Worm (Caenorhabditis elegans) whole organism, L4 larva: Measurements from ENCODE around the gene lgc-20.

Experiments used
- D1046.2 ChIP-seq: fragments of 200-800 bp; sonication (Bioruptor generic); IDR thresholded peaks from 2 replicates; pipeline ENCODE4 v1.3.6; 2022; ENCODE audit warnings: missing genetic modification characterization, missing compliant biosample characterization
- F10B5.3 ChIP-seq: sonication (generic microtip); optimal IDR thresholded peaks from 2 replicates; lab custom pipeline; 2016; ENCODE audit warnings: mild to moderate bottlenecking, missing genetic modification characterization, missing compliant biosample characterization
- T20F7.1 ChIP-seq: fragments of 200-800 bp; sonication (Bioruptor generic); optimal IDR thresholded peaks from 2 replicates; lab custom pipeline; 2018; ENCODE audit warnings: mild to moderate bottlenecking, missing genetic modification characterization, missing compliant biosample characterization
- T26A8.4 ChIP-seq: fragments of 200-800 bp; sonication (Bioruptor generic); IDR thresholded peaks from 2 replicates; pipeline ENCODE4 v1.3.6; 2022; ENCODE audit warnings: missing genetic modification characterization, missing compliant biosample characterization
- Y105C5A.15 ChIP-seq: fragments of 200-800 bp; sonication (Bioruptor generic); IDR thresholded peaks from 2 replicates; pipeline ENCODE4 v1.3.6; 2022; ENCODE audit warnings: missing genetic modification characterization, missing compliant biosample characterization
- ZK546.5 ChIP-seq, 2 experiments: sonication (generic microtip); optimal IDR thresholded peaks; 2 replicates each; lab custom pipeline; 2017; ENCODE audit warnings: missing biosample characterization in 2 of 2, missing genetic modification characterization in 2 of 2
- ceh-28 ChIP-seq: fragments of 150-350 bp; optimal IDR thresholded peaks from 2 replicates; lab custom pipeline; 2014; ENCODE audit warnings: missing biosample characterization, missing genetic modification reagents, missing genetic modification characterization
- ceh-32 ChIP-seq: sonication (generic microtip); optimal IDR thresholded peaks from 2 replicates; lab custom pipeline; 2016; ENCODE audit warnings: mild to moderate bottlenecking, missing genetic modification characterization, missing compliant biosample characterization; ENCODE audit not compliant: poor library complexity
- ceh-44 ChIP-seq: fragments of 200-800 bp; sonication (Bioruptor generic); IDR thresholded peaks from 2 replicates; pipeline ENCODE4 v1.3.6; 2022; ENCODE audit warnings: missing genetic modification reagents, missing genetic modification characterization, missing compliant biosample characterization
- daf-12 ChIP-seq: fragments of 150-350 bp; optimal IDR thresholded peaks from 2 replicates; lab custom pipeline; 2014; ENCODE audit warnings: missing biosample characterization, missing genetic modification reagents, missing genetic modification characterization
- daf-16 ChIP-seq, 3 experiments: sonication (generic microtip); optimal IDR thresholded peaks; 2 replicates each; lab custom pipeline; 2016 to 2017; ENCODE audit warnings: missing genetic modification characterization in 3 of 3, missing genetic modification reagents in 3 of 3, mild to moderate bottlenecking in 2 of 3, missing compliant biosample characterization in 2 of 3, missing biosample characterization in 1 of 3, moderate library complexity in 1 of 3
- daf-8 ChIP-seq: fragments of 200-800 bp; sonication (Bioruptor generic); IDR thresholded peaks from 2 replicates; pipeline ENCODE4 v1.3.6; 2022; ENCODE audit warnings: missing genetic modification characterization, missing compliant biosample characterization
- dmd-6 ChIP-seq: fragments of 200-800 bp; sonication (Bioruptor generic); IDR thresholded peaks from 2 replicates; pipeline ENCODE4 v1.3.6; 2022; ENCODE audit warnings: missing genetic modification reagents, missing genetic modification characterization, missing compliant biosample characterization
- dmd-8 ChIP-seq: fragments of 200-800 bp; sonication (Bioruptor generic); IDR thresholded peaks from 2 replicates; pipeline ENCODE4 v1.3.6; 2022; ENCODE audit warnings: missing genetic modification characterization, missing compliant biosample characterization
- dmd-9 ChIP-seq: fragments of 200-800 bp; sonication (Bioruptor generic); IDR thresholded peaks from 2 replicates; pipeline ENCODE4 v1.3.6; 2022; ENCODE audit warnings: missing genetic modification reagents, missing genetic modification characterization, missing compliant biosample characterization
- dpl-1 ChIP-seq: fragments of 150-350 bp; optimal IDR thresholded peaks from 2 replicates; lab custom pipeline; 2014; ENCODE audit warnings: missing biosample characterization, missing genetic modification reagents, missing genetic modification characterization
- duxl-1 ChIP-seq: sonication (generic microtip); optimal IDR thresholded peaks from 2 replicates; lab custom pipeline; 2016; ENCODE audit warnings: mild to moderate bottlenecking, missing genetic modification characterization, moderate library complexity, missing compliant biosample characterization; ENCODE audit not compliant: poor library complexity
- dve-1 ChIP-seq: sonication (generic microtip); optimal IDR thresholded peaks from 2 replicates; lab custom pipeline; 2017; ENCODE audit warnings: antibody characterized with exemption, mild to moderate bottlenecking, missing genetic modification characterization, missing compliant biosample characterization; ENCODE audit not compliant: insufficient read depth
- egl-43 ChIP-seq: fragments of 200-800 bp; sonication (Bioruptor generic); IDR thresholded peaks from 2 replicates; pipeline ENCODE4 v1.3.6; 2022; ENCODE audit warnings: missing genetic modification reagents, missing genetic modification characterization, missing compliant biosample characterization
- fos-1 ChIP-seq: fragments of 150-350 bp; optimal IDR thresholded peaks from 2 replicates; lab custom pipeline; 2014; ENCODE audit warnings: missing biosample characterization, missing genetic modification characterization
- lin-1 ChIP-seq: fragments of 200-800 bp; sonication (Bioruptor generic); IDR thresholded peaks from 2 replicates; pipeline ENCODE4 v1.3.6; 2022; ENCODE audit warnings: missing genetic modification reagents, missing genetic modification characterization, missing compliant biosample characterization
- lin-38 ChIP-seq: fragments of 200-800 bp; sonication (Bioruptor generic); IDR thresholded peaks from 2 replicates; pipeline ENCODE4 v1.3.6; 2022; ENCODE audit warnings: missing genetic modification reagents, missing genetic modification characterization, missing compliant biosample characterization
- lin-39 ChIP-seq: fragments of 150-350 bp; optimal IDR thresholded peaks from 2 replicates; lab custom pipeline; 2014; ENCODE audit warnings: missing biosample characterization, missing genetic modification reagents, missing genetic modification characterization
- madf-9 ChIP-seq: fragments of 200-800 bp; sonication (Bioruptor generic); conservative IDR thresholded peaks from 2 replicates; pipeline ENCODE4 v1.3.6; 2022; ENCODE audit warnings: missing genetic modification reagents, missing genetic modification characterization, missing compliant biosample characterization
- mdl-1 ChIP-seq, 2 experiments: fragments of 150-350 bp in 1 of 2; sonication (generic microtip) in 1 of 2; optimal IDR thresholded peaks; 2 replicates each; lab custom pipeline; 2014 to 2017; ENCODE audit warnings: missing biosample characterization in 2 of 2, missing genetic modification characterization in 2 of 2
- mes-2 ChIP-seq: sonication (generic microtip); optimal IDR thresholded peaks from 2 replicates; lab custom pipeline; 2016; ENCODE audit warnings: missing genotype, mild to moderate bottlenecking, missing genetic modification characterization, missing compliant biosample characterization; ENCODE audit not compliant: poor library complexity, severe bottlenecking
- mxl-3 ChIP-seq: fragments of 200-800 bp; sonication (Bioruptor generic); optimal IDR thresholded peaks from 2 replicates; lab custom pipeline; 2018; ENCODE audit warnings: mild to moderate bottlenecking, missing genetic modification characterization, missing compliant biosample characterization
- nhr-11 ChIP-seq: fragments of 150-350 bp; optimal IDR thresholded peaks from 2 replicates; lab custom pipeline; 2014; ENCODE audit warnings: missing biosample characterization, missing genetic modification characterization
- nhr-76 ChIP-seq: fragments of 150-350 bp; optimal IDR thresholded peaks from 2 replicates; lab custom pipeline; 2014; ENCODE audit warnings: missing biosample characterization, missing genetic modification characterization
- pha-4 ChIP-seq, 2 experiments: fragments of 150-350 bp in 1 of 2; fragments of 200-800 bp in 1 of 2; sonication (Bioruptor generic) in 1 of 2; IDR thresholded peaks in 1 of 2; optimal IDR thresholded peaks in 1 of 2; 2 replicates each; pipeline versions ENCODE4 v1.3.6 to Lab custom; 2014 to 2022; ENCODE audit warnings: missing genetic modification characterization in 2 of 2, missing genetic modification reagents in 2 of 2, missing biosample characterization in 1 of 2, missing compliant biosample characterization in 1 of 2
- php-3 ChIP-seq: fragments of 200-800 bp; sonication (Bioruptor generic); IDR thresholded peaks from 2 replicates; pipeline ENCODE4 v1.3.6; 2022; ENCODE audit warnings: missing genetic modification reagents, missing genetic modification characterization, missing compliant biosample characterization
- pqm-1 ChIP-seq: sonication (generic microtip); optimal IDR thresholded peaks from 2 replicates; lab custom pipeline; 2017; ENCODE audit warnings: missing biosample characterization, missing genetic modification characterization
- rbr-2 ChIP-seq: sonication (generic microtip); optimal IDR thresholded peaks from 2 replicates; lab custom pipeline; 2016; ENCODE audit warnings: missing genotype, missing genetic modification characterization, missing compliant biosample characterization
- sdz-12 ChIP-seq: fragments of 200-800 bp; sonication (Bioruptor generic); optimal IDR thresholded peaks from 2 replicates; lab custom pipeline; 2018; ENCODE audit warnings: mild to moderate bottlenecking, missing genetic modification characterization, missing compliant biosample characterization
- skn-1 ChIP-seq: fragments of 150-350 bp; optimal IDR thresholded peaks from 2 replicates; lab custom pipeline; 2014; ENCODE audit warnings: missing biosample characterization, missing genetic modification characterization
- snpc-1.2 ChIP-seq: fragments of 200-800 bp; sonication (Bioruptor generic); IDR thresholded peaks from 2 replicates; pipeline ENCODE4 v1.3.6; 2022; ENCODE audit warnings: missing genetic modification reagents, missing genetic modification characterization, missing compliant biosample characterization
- snpc-4 ChIP-seq: fragments of 150-350 bp; optimal IDR thresholded peaks from 2 replicates; lab custom pipeline; 2014; ENCODE audit warnings: missing biosample characterization, missing genetic modification characterization
- spr-3 ChIP-seq: fragments of 200-800 bp; sonication (Bioruptor generic); optimal IDR thresholded peaks from 2 replicates; lab custom pipeline; 2018; ENCODE audit warnings: mild to moderate bottlenecking, missing genetic modification characterization, missing compliant biosample characterization
- tra-1 ChIP-seq: fragments of 200-800 bp; sonication (Bioruptor generic); IDR thresholded peaks from 2 replicates; pipeline ENCODE4 v1.3.6; 2022; ENCODE audit warnings: missing genetic modification reagents, missing genetic modification characterization, missing compliant biosample characterization
- unc-130 ChIP-seq: sonication (generic microtip); optimal IDR thresholded peaks from 2 replicates; lab custom pipeline; 2016; ENCODE audit warnings: missing genetic modification reagents, missing genetic modification characterization, missing compliant biosample characterization
- unc-62 ChIP-seq, 3 experiments: fragments of 150-350 bp in 1 of 3; sonication (generic microtip); optimal IDR thresholded peaks in 2 of 3; peaks in 1 of 3; 1 replicate in 1 of 3; 2 replicates in 2 of 3; lab custom pipeline; 2014 to 2017; ENCODE audit warnings: missing biosample characterization in 3 of 3, missing genetic modification characterization in 3 of 3, missing genetic modification reagents in 3 of 3, missing genotype in 1 of 3
- vab-7 ChIP-seq: fragments of 200-800 bp; sonication (Bioruptor generic); IDR thresholded peaks from 2 replicates; pipeline ENCODE4 v1.3.6; 2022; ENCODE audit warnings: missing genetic modification reagents, missing genetic modification characterization, missing compliant biosample characterization
- zag-1 ChIP-seq: fragments of 150-350 bp; optimal IDR thresholded peaks from 2 replicates; lab custom pipeline; 2014; ENCODE audit warnings: missing biosample characterization, missing genetic modification characterization
- zip-2 ChIP-seq: fragments of 150-350 bp; optimal IDR thresholded peaks from 2 replicates; lab custom pipeline; 2014; ENCODE audit warnings: missing biosample characterization, missing genetic modification characterization
- ztf-11 ChIP-seq: fragments of 150-350 bp; optimal IDR thresholded peaks from 2 replicates; lab custom pipeline; 2014; ENCODE audit warnings: missing biosample characterization, missing genetic modification characterization

lgc-20 gene

ce11 chrII:11333846-11334638 lies 9.4 kb downstream of the lgc-20 start (continued):
- TF ChIP-seq egl-43 (GFP tag; lab: Robert Waterston, UW) (peak; percentile 75), Y105C5A.15 (peak; percentile 84; the same call in 1 of the 2 replicates), unc-130 (GFP tag; lab: Kevin White, UChicago) (no peak), tra-1 (GFP tag; lab: Robert Waterston, UW) (peak; percentile 48; the same call in 1 of the 2 replicates), dve-1 (tag; lab: Kevin White, UChicago) (no peak), T26A8.4 (peak; percentile 45; the same call in 1 of the 2 replicates), mxl-3 (peak; percentile 77), zag-1 (tag; lab: Kevin White, UChicago) (no peak), php-3 (GFP tag; lab: Robert Waterston, UW) (peak; percentile 31; the same call in 1 of the 2 replicates), madf-9 (GFP tag; lab: Robert Waterston, UW) (peak; percentile 62; the same call in 1 of the 2 replicates), fos-1 (no peak), daf-12 (tag; lab: Kevin White, UChicago) (no peak), ztf-11 (tag; lab: Kevin White, UChicago) (no peak), pha-4 (GFP tag; IDR thresholded peaks at IDR 0.05; lab: Robert Waterston, UW) (peak; percentile 65; the same call in 1 of the 2 replicates), pha-4 (tag; optimal IDR thresholded peaks at IDR 0.05; lab: Kevin White, UChicago) (no peak), snpc-4 (tag; lab: Kevin White, UChicago) (no peak), lin-39 (tag; lab: Kevin White, UChicago) (no peak), ceh-28 (tag; lab: Kevin White, UChicago) (no peak), nhr-11 (tag; lab: Kevin White, UChicago) (no peak), sdz-12 (GFP tag; lab: Kevin White, UChicago) (no peak), nhr-76 (tag; lab: Kevin White, UChicago) (no peak), F10B5.3 (tag; lab: Kevin White, UChicago) (no peak), ceh-32 (tag; lab: Kevin White, UChicago) (no peak), rbr-2 (tag; lab: Kevin White, UChicago) (peak; percentile 7), D1046.2 (GFP tag; lab: Robert Waterston, UW) (0 out of 2 replicates have a peak, but pooled peaks have one; percentile 17), T20F7.1 (GFP tag; lab: Kevin White, UChicago) (no peak), spr-3 (GFP tag; lab: Kevin White, UChicago) (no peak), dpl-1 (GFP tag; lab: Kevin White, UChicago) (peak; percentile 25), daf-16 (GFP tag; optimal IDR thresholded peaks at IDR 0.05; lab: Kevin White, UChicago) (no peak), daf-16 (tag; optimal IDR thresholded peaks at IDR 0.05; lab: Kevin White, UChicago) (peak; percentile 41), pqm-1 (tag; lab: Kevin White, UChicago) (no peak), dmd-6 (GFP tag; lab: Robert Waterston, UW) (peak; percentile 41), daf-8 (GFP tag; lab: Robert Waterston, UW) (no peak), snpc-1.2 (0 out of 2 replicates have a peak, but pooled peaks have one; percentile 11), zip-2 (tag; lab: Kevin White, UChicago) (no peak), ZK546.5 (tag; optimal IDR thresholded peaks at IDR 0.05; lab: Kevin White, UChicago) (no peak), vab-7 (peak; percentile 64), ceh-44 (GFP tag; lab: Robert Waterston, UW) (no peak), lin-38 (GFP tag; lab: Robert Waterston, UW) (peak; percentile 64), mdl-1 (tag; optimal IDR thresholded peaks at IDR 0.05; lab: Kevin White, UChicago) (peak in 1 of 2 experiments; percentile 25), mes-2 (tag; lab: Kevin White, UChicago) (peak; percentile 15), duxl-1 (tag; lab: Kevin White, UChicago) (no peak), skn-1 (no peak), dmd-8 (GFP tag; lab: Robert Waterston, UW) (0 out of 2 replicates have a peak, but pooled peaks have one; percentile 63), dmd-9 (no peak), lin-1 (no peak), unc-62 (GFP tag; optimal IDR thresholded peaks at IDR 0.05 in 1 of 2; lab: Kevin White, UChicago) (peak in 1 of 2 experiments; percentile 90), unc-62 (tag; optimal IDR thresholded peaks at IDR 0.05; lab: Kevin White, UChicago) (no peak)
